Fruit fly (Drosophila melanogaster) whole organism, adult: ENCODE measurements around the gene CG31663.

Experiments
- CG11617 ChIP-seq: fragments of 200-800 bp; sonication (Bioruptor generic); optimal IDR thresholded peaks from 2 replicates; lab custom pipeline; 2017; ENCODE audit warnings: mild to moderate bottlenecking, missing biosample characterization, missing genetic modification reagents, missing genetic modification characterization
- CG12768 ChIP-seq: fragments of 200-800 bp; sonication (Bioruptor generic); optimal IDR thresholded peaks from 2 replicates; lab custom pipeline; 2017; ENCODE audit warnings: missing biosample characterization, missing genetic modification characterization, mild to moderate bottlenecking, moderate library complexity, missing genetic modification reagents
- CG14711 ChIP-seq: fragments of 200-800 bp; sonication (Bioruptor generic); optimal IDR thresholded peaks from 2 replicates; lab custom pipeline; 2018; ENCODE audit warnings: missing biosample characterization, mild to moderate bottlenecking, missing genetic modification characterization, moderate library complexity
- CG1620 ChIP-seq: fragments of 200-800 bp; sonication (Bioruptor generic); optimal IDR thresholded peaks from 2 replicates; lab custom pipeline; 2016; ENCODE audit warnings: missing biosample characterization, missing genetic modification characterization
- CG33017 ChIP-seq: fragments of 200-800 bp; sonication (Bioruptor generic); optimal IDR thresholded peaks from 2 replicates; lab custom pipeline; 2018; ENCODE audit warnings: missing biosample characterization, mild to moderate bottlenecking, missing genetic modification characterization, moderate library complexity
- CG5204 ChIP-seq: fragments of 200-800 bp; sonication (Bioruptor generic); optimal IDR thresholded peaks from 2 replicates; lab custom pipeline; 2016; ENCODE audit warnings: missing biosample characterization, missing genetic modification characterization
- CG7045 ChIP-seq: fragments of 200-800 bp; sonication (Bioruptor generic); optimal IDR thresholded peaks from 2 replicates; lab custom pipeline; 2017; ENCODE audit warnings: missing biosample characterization, mild to moderate bottlenecking, missing genetic modification characterization
- CG7101 ChIP-seq: fragments of 200-800 bp; sonication (Bioruptor generic); optimal IDR thresholded peaks from 2 replicates; lab custom pipeline; 2018; ENCODE audit warnings: missing biosample characterization, mild to moderate bottlenecking, missing genetic modification characterization, moderate library complexity
- Clk ChIP-seq: fragments of 200-800 bp; sonication (Bioruptor generic); optimal IDR thresholded peaks from 2 replicates; lab custom pipeline; 2017; ENCODE audit warnings: missing biosample characterization, missing genetic modification characterization
- Crg-1 ChIP-seq: fragments of 200-800 bp; sonication (Bioruptor generic); optimal IDR thresholded peaks from 2 replicates; lab custom pipeline; 2016; ENCODE audit warnings: missing biosample characterization, missing genetic modification characterization
- Hr96 ChIP-seq: fragments of 200-800 bp; sonication (Bioruptor generic); optimal IDR thresholded peaks from 2 replicates; lab custom pipeline; 2016; ENCODE audit warnings: missing biosample characterization, missing genetic modification characterization
- Mnt ChIP-seq: fragments of 200-800 bp; sonication (Bioruptor generic); optimal IDR thresholded peaks from 2 replicates; lab custom pipeline; 2016; ENCODE audit warnings: missing biosample characterization, mild to moderate bottlenecking, missing genetic modification characterization
- bab1 ChIP-seq: fragments of 200-800 bp; sonication (Bioruptor generic); optimal IDR thresholded peaks from 3 replicates; lab custom pipeline; 2019; ENCODE audit warnings: missing biosample characterization, mild to moderate bottlenecking, missing genetic modification characterization, moderate library complexity
- cic ChIP-seq: fragments of 200-800 bp; sonication (Bioruptor generic); optimal IDR thresholded peaks from 2 replicates; lab custom pipeline; 2017; ENCODE audit warnings: missing biosample characterization, mild to moderate bottlenecking, missing genetic modification characterization, moderate library complexity
- cnc ChIP-seq, 2 experiments: fragments of >200 bp; optimal IDR thresholded peaks; 2 replicates each; lab custom pipeline; 2017
- kay ChIP-seq: fragments of 200-800 bp; sonication (Bioruptor generic); peaks from one replicate; lab custom pipeline; 2016; ENCODE audit warnings: missing biosample characterization, missing genetic modification characterization, borderline replicate concordance
- ovo ChIP-seq: fragments of 200-800 bp; sonication (Bioruptor generic); optimal IDR thresholded peaks from 2 replicates; lab custom pipeline; 2016; ENCODE audit warnings: missing biosample characterization, missing genetic modification characterization
- pad ChIP-seq: fragments of 200-800 bp; sonication (Bioruptor generic); optimal IDR thresholded peaks from 3 replicates; lab custom pipeline; 2017; ENCODE audit warnings: missing biosample characterization, missing genetic modification characterization, mild to moderate bottlenecking, moderate library complexity, missing genetic modification reagents
- tj ChIP-seq: fragments of 200-800 bp; sonication (Bioruptor generic); optimal IDR thresholded peaks from 3 replicates; lab custom pipeline; 2017; ENCODE audit warnings: missing biosample characterization, mild to moderate bottlenecking, missing genetic modification characterization, moderate library complexity
- toe ChIP-seq: fragments of 200-800 bp; sonication (Bioruptor generic); optimal IDR thresholded peaks from 2 replicates; lab custom pipeline; 2016; ENCODE audit warnings: missing biosample characterization, missing genetic modification characterization

The CG31663 gene

dm6 chr2L:1881380-1881779 lies at the start of gene CG31663:
TSS of gene CG31663 (minus strand) at chr2L:1881480.
- TF ChIP-seq bab1 (GFP tag; lab: Kevin White, UChicago) (no peak), Hr96 (GFP tag; lab: Kevin White, UChicago) (no peak), Crg-1 (GFP tag; lab: Kevin White, UChicago) (no peak), CG11617 (no peak), ovo (no peak), CG12768 (no peak), pad (GFP tag; lab: Kevin White, UChicago) (no peak), Mnt (no peak), CG1620 (GFP tag; lab: Kevin White, UChicago) (no peak), Clk (GFP tag; lab: Kevin White, UChicago) (no peak), CG14711 (no peak), CG33017 (tag; lab: Kevin White, UChicago) (no peak), CG5204 (no peak), kay (GFP tag; lab: Kevin White, UChicago) (no peak), toe (GFP tag; lab: Kevin White, UChicago) (no peak), tj (no peak), CG7045 (no peak)

- TF ChIP-seq kay (GFP tag; lab: Kevin White, UChicago) (no peak), Mnt (no peak), CG12768 (no peak), toe (GFP tag; lab: Kevin White, UChicago) (no peak), pad (GFP tag; lab: Kevin White, UChicago) (no peak)
Measured at dm6 chr2L:1930565-1931201, 49.4 kb upstream of the CG31663 start.

- TF ChIP-seq Clk (GFP tag; lab: Kevin White, UChicago), result no peak
- no peak for TF ChIP-seq CG1620 (GFP tag; lab: Kevin White, UChicago)
- TF ChIP-seq CG12768, result peak; percentile 24
- no peak for TF ChIP-seq cnc (optimal IDR thresholded peaks at IDR 0.05; lab: Kevin White, UChicago)
- no peak for TF ChIP-seq bab1 (GFP tag; lab: Kevin White, UChicago)
- TF ChIP-seq CG7101, result no peak
Measured at dm6 chr2L:1927406-1927805, 46.1 kb upstream of the CG31663 start.

dm6 chr2L:1925917-1926864 lies 44.9 kb upstream of the CG31663 start:
- TF ChIP-seq CG7101 (no peak), tj (no peak), cnc (optimal IDR thresholded peaks at IDR 0.05; lab: Kevin White, UChicago) (no peak), kay (GFP tag; lab: Kevin White, UChicago) (no peak), ovo (no peak), CG1620 (GFP tag; lab: Kevin White, UChicago) (no peak), CG33017 (tag; lab: Kevin White, UChicago) (no peak), cic (GFP tag; lab: Kevin White, UChicago) (no peak)

DNA sequence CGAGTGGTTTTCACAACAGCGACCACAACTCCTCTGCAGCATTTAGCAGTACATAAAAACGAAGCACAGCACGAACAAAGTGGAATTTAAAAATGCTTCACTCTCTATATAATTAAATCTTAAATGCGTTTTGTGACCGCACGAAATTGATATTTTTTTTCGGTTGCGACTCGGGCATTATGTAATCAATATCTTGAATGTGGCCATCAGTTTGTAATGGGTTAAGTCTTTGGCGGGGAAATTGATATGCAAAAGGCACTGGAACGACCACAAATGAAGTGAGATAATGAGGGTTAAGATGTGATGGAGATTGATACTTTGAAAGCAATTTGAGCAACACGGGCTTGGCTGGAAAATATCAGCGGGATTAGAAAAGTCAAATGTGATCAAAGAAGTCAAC lies 42.6 kb upstream of the CG31663 start:
- no peak for TF ChIP-seq Clk (GFP tag; lab: Kevin White, UChicago)
- TF ChIP-seq kay (GFP tag; lab: Kevin White, UChicago), result no peak
- TF ChIP-seq Crg-1 (GFP tag; lab: Kevin White, UChicago), result no peak
- TF ChIP-seq bab1 (GFP tag; lab: Kevin White, UChicago), result no peak
- TF ChIP-seq ovo, result no peak
- no peak for TF ChIP-seq pad (GFP tag; lab: Kevin White, UChicago)
- no peak for TF ChIP-seq cic (GFP tag; lab: Kevin White, UChicago)
- no peak for TF ChIP-seq cnc (optimal IDR thresholded peaks at IDR 0.05; lab: Kevin White, UChicago)
- TF ChIP-seq Hr96 (GFP tag; lab: Kevin White, UChicago), result no peak

DNA sequence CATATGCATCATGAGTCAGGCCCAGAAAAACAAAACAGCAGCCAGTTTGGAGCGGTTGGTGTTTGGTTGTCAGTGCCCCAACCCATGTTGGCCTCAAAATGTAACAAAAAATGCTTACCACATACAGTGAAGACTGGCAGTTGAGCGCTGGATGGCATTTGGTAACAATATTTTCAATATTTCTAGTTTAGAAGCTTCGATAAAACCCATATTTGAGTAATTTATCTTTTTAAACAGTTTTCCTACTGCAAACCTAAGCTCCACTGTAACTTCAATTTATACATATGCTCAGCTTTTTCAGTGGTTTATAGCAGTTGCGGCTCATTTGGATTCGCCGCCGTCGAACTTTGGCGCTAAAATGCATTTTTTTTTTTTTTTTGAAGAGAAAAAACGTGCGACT lies 35.2 kb upstream of the CG31663 start:
- TF ChIP-seq CG14711 (no peak), cic (GFP tag; lab: Kevin White, UChicago) (no peak), tj (no peak), CG7101 (no peak), Clk (GFP tag; lab: Kevin White, UChicago) (no peak), Crg-1 (GFP tag; lab: Kevin White, UChicago) (no peak), CG12768 (no peak), CG7045 (no peak), cnc (optimal IDR thresholded peaks at IDR 0.05; lab: Kevin White, UChicago) (no peak), CG5204 (no peak), ovo (no peak), Mnt (no peak), CG33017 (tag; lab: Kevin White, UChicago) (no peak), toe (GFP tag; lab: Kevin White, UChicago) (no peak), Hr96 (GFP tag; lab: Kevin White, UChicago) (no peak), CG1620 (GFP tag; lab: Kevin White, UChicago) (no peak)
